Worm (Caenorhabditis elegans) whole organism, young adult: Measurements from ENCODE around the gene srv-32.

Experiments
- F39B2.1 ChIP-seq: fragments of 200-800 bp; sonication (Bioruptor generic); IDR thresholded peaks from 2 replicates; pipeline ENCODE4 v1.3.6; 2022; ENCODE audit warnings: missing genetic modification reagents, missing genetic modification characterization, missing compliant biosample characterization
- F57A8.1 ChIP-seq: fragments of 200-800 bp; sonication (Bioruptor generic); optimal IDR thresholded peaks from 2 replicates; lab custom pipeline; 2018; ENCODE audit warnings: mild to moderate bottlenecking, missing genetic modification characterization, moderate library complexity, missing compliant biosample characterization
- ama-1 ChIP-seq, 3 experiments: fragments of 150-350 bp in 1 of 3; sonication (generic microtip) in 2 of 3; optimal IDR thresholded peaks; 2 replicates each; lab custom pipeline; 2014 to 2018; ENCODE audit warnings: missing biosample characterization in 2 of 3, missing genetic modification characterization in 2 of 3, missing genetic modification reagents in 2 of 3
- bed-1 ChIP-seq: fragments of 200-800 bp; sonication (Bioruptor generic); IDR thresholded peaks from 2 replicates; pipeline ENCODE4 v1.3.6; 2022; ENCODE audit warnings: missing genetic modification reagents, missing genetic modification characterization, missing compliant biosample characterization
- dpl-1 ChIP-seq: fragments of 150-350 bp; optimal IDR thresholded peaks from 2 replicates; lab custom pipeline; 2014; ENCODE audit warnings: missing biosample characterization, missing genetic modification reagents, missing genetic modification characterization
- lag-1 ChIP-seq: fragments of 200-800 bp; sonication (Bioruptor generic); IDR thresholded peaks from 2 replicates; pipeline ENCODE4 v1.3.6; 2022; ENCODE audit warnings: missing genetic modification reagents, missing genetic modification characterization, missing compliant biosample characterization
- lin-54 ChIP-seq: fragments of 200-800 bp; sonication (Bioruptor generic); optimal IDR thresholded peaks from 2 replicates; lab custom pipeline; 2018; ENCODE audit warnings: mild to moderate bottlenecking, missing genetic modification characterization, missing compliant biosample characterization
- lir-1 ChIP-seq: fragments of 200-800 bp; sonication (Bioruptor generic); conservative IDR thresholded peaks from 2 replicates; pipeline ENCODE4 v1.3.6; 2022; ENCODE audit warnings: missing genetic modification reagents, missing genetic modification characterization, missing compliant biosample characterization
- madf-3 ChIP-seq: fragments of 200-800 bp; sonication (Bioruptor generic); IDR thresholded peaks from 2 replicates; pipeline ENCODE4 v1.3.6; 2022; ENCODE audit warnings: missing genetic modification reagents, missing genetic modification characterization, missing compliant biosample characterization
- mxl-1 ChIP-seq: sonication (generic microtip); optimal IDR thresholded peaks from 2 replicates; lab custom pipeline; 2016; ENCODE audit warnings: missing genetic modification characterization, missing compliant biosample characterization
- rec-8 ChIP-seq, 2 experiments: sonication (generic microtip); optimal IDR thresholded peaks; 2 replicates each; lab custom pipeline; 2016; ENCODE audit warnings: mild to moderate bottlenecking in 2 of 2, missing genetic modification characterization in 2 of 2, missing genetic modification reagents in 2 of 2, missing genotype in 2 of 2, missing biosample characterization in 1 of 2, missing compliant biosample characterization in 1 of 2, moderate library complexity in 1 of 2
- unc-62 ChIP-seq: fragments of 150-350 bp; optimal IDR thresholded peaks from 2 replicates; lab custom pipeline; 2014; ENCODE audit warnings: missing biosample characterization, missing genetic modification reagents, missing genetic modification characterization

DNA sequence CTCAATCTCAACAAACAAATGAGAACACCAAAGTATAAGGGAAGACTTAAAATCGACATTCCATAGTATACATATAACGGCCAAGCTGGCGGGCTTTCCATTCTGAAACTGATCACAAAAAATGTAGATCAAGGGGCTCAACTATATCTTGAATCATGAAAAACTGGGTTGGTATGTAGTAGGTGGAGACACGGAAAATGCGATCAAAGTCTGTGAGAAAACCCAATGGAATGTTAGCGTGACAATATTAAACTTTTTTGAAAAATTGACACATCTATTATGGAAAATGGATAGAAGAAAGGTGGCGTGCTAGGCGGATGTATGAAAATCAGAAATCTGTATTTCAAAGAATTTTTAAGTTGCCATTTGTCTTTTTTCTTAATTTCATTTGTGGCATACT lies 18.8 kb downstream of the srv-32 start, which contains the start of gene srv-28:
- TF ChIP-seq F39B2.1 (GFP tag; lab: Robert Waterston, UW) (no peak), dpl-1 (no peak), lin-54 (GFP tag; lab: Kevin White, UChicago) (no peak), bed-1 (no peak), ama-1 (optimal IDR thresholded peaks at IDR 0.05; lab: Kevin White, UChicago) (no peak), ama-1 (GFP tag; optimal IDR thresholded peaks at IDR 0.05; lab: Kevin White, UChicago) (no peak), lir-1 (GFP tag; lab: Robert Waterston, UW) (no peak), unc-62 (GFP tag; lab: Kevin White, UChicago) (no peak), lag-1 (GFP tag; lab: Robert Waterston, UW) (no peak), mxl-1 (tag; lab: Kevin White, UChicago) (no peak), rec-8 (tag; optimal IDR thresholded peaks at IDR 0.05; lab: Kevin White, UChicago) (no peak), madf-3 (GFP tag; lab: Robert Waterston, UW) (no peak), F57A8.1 (GFP tag; lab: Kevin White, UChicago) (no peak)
